Worm (Caenorhabditis elegans): ENCODE data around the gene M02G9.4.
A peak's percentile ranks its signal among the peaks of the same experiment; 100 is the strongest.

M02G9.4 gene

DNA sequence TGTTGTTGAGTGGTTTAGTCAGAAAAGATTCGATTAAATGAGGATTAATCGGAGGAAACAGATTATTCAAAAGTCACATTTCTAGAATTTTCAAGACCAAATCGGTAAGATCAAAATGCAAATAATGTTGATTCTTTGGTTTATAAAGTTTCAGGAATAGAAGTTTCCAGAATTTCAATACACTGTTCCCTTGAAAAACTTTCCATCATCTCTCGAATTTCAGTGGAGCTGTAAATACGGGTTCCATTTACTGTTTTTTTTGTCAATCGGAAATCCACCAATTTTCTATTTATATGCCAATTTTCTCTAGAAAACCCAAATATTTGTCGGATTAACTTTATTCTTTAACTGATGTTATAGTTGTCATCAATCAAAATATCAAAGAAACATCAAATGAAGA lies 34.0 kb upstream of the M02G9.4 start:
- no peak for TF ChIP-seq mec-3 (tag; optimal IDR thresholded peaks at IDR 0.05; ENCODE audit: borderline replicate concordance)
- no peak for TF ChIP-seq Y22D7AL.16 (tag; optimal IDR thresholded peaks at IDR 0.05)
- TF ChIP-seq pros-1 (tag; optimal IDR thresholded peaks at IDR 0.05): no peak
- TF ChIP-seq zip-5 (tag; optimal IDR thresholded peaks at IDR 0.05): no peak
- no peak for TF ChIP-seq dve-1 (tag; optimal IDR thresholded peaks at IDR 0.05)
- TF ChIP-seq gmeb-2 (tag; optimal IDR thresholded peaks at IDR 0.05): no peak
- TF ChIP-seq hlh-8 (tag; optimal IDR thresholded peaks at IDR 0.05): no peak
- TF ChIP-seq ceh-30 (tag; optimal IDR thresholded peaks at IDR 0.05): no peak
- TF ChIP-seq tbx-2 (tag; optimal IDR thresholded peaks at IDR 0.05): no peak
- TF ChIP-seq F13H6.1 (tag; optimal IDR thresholded peaks at IDR 0.05): no peak

DNA sequence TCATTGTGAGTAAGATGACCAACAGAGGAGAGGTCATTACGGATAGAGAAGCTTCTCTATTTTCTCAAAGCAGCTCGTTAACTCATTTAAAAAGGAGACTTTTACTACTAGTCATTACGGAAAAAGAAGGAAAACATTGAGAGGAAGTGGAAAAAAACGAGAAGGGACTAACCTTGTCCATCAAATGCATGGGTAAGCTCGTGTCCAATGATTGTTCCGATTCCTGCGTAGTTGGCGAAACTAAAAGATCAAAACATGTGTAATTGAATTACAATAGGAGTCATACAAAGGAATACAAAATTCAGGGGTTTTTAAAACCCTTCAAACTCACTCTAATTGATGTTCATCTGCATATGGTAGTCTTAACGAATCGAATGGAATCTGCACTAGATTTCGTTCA lies 32.1 kb upstream of the M02G9.4 start:
- TF ChIP-seq ztf-16 (tag; optimal IDR thresholded peaks at IDR 0.05) (no peak), rnt-1 (tag; optimal IDR thresholded peaks at IDR 0.05) (no peak), ahr-1 (tag; optimal IDR thresholded peaks at IDR 0.05) (no peak), sox-2 (GFP tag; IDR thresholded peaks at IDR 0.05) (no peak), ceh-45 (GFP tag; IDR thresholded peaks at IDR 0.05) (no peak), sox-4 (tag; optimal IDR thresholded peaks at IDR 0.05) (no peak)

DNA sequence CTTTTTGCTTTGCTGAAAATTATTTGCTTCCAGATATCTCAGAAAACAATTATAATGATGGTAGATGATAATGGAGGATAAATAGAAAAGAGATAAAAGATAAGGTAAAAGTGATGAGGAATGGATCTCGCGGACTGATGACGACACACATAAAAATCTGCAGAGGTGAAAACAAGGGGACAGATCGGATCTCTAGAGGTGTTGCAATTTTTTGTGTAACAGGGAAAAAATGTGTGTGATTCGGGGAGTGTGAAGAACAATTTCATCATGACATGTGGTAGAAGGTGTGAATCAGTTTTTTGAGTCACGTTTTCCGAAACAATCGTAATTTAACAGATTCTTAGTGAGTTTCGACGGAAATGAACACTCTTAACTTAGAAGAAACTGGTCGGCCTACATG lies 28.2 kb upstream of the M02G9.4 start:
- no peak for TF ChIP-seq ceh-31 (tag; optimal IDR thresholded peaks at IDR 0.05)
- no peak for TF ChIP-seq nfya-1 (tag; optimal IDR thresholded peaks at IDR 0.05)
- TF ChIP-seq unc-3 (GFP tag; conservative IDR thresholded peaks at IDR 0.05): no peak
- no peak for TF ChIP-seq unc-3 (tag; optimal IDR thresholded peaks at IDR 0.05)
- TF ChIP-seq mec-3 (tag; optimal IDR thresholded peaks at IDR 0.05; ENCODE audit: borderline replicate concordance): no peak
- TF ChIP-seq ceh-30 (tag; optimal IDR thresholded peaks at IDR 0.05): no peak

DNA sequence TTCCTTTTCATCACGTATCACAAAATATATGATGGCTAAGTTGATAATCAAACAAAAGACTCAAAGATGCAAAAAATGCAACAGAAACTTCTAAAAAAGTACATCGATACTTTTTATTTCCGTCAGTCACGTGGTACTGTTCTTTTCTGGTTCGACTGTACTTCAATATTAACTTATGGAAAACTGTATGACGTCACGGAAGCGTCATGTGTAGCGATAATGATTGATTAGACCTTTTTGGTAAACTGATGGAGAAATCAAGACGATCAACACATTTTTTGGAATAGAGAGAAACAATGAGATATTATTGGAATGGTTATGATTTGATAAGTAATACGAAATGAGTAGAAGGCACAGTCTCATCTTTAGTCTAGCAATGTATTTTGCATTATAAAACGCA lies 22.8 kb upstream of the M02G9.4 start:
- no peak for TF ChIP-seq ceh-48 (tag; optimal IDR thresholded peaks at IDR 0.05)
- no peak for TF ChIP-seq fax-1 (tag; optimal IDR thresholded peaks at IDR 0.05)
- no peak for TF ChIP-seq T23F11.4 (GFP tag; optimal IDR thresholded peaks at IDR 0.05)
- TF ChIP-seq npax-4 (tag; optimal IDR thresholded peaks at IDR 0.05): no peak
- no peak for TF ChIP-seq K02D7.2 (tag; optimal IDR thresholded peaks at IDR 0.05)

DNA sequence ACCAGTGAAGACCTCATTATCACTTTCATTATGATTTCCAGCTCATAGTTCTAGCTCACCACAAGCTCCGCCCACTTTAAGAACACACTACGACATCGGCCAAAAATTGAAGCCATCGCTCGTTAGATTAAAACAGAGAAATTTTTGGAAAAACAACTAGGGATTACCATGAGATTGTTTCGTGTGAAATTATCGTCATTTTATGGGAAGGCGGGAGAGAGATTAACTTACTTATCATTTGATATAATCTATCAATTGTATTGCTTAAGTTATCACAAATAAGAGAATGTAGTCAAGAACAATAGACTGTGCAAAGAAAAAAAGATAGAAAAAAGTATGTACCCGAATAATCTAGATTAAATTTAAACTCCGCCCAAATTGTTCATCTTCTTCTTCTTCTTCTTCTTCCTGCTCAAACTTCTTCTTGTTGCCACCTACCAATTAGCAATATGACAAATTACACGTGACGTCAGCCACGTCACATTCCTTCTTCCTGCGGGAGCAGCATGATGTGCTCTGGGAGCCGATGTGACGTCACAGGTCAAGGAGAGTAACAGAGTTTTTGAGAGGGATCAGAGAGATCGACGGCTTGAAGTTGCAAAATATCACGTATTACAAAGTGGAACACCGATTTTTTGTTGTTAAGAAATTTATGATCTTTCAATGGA lies 16.9 kb upstream of the M02G9.4 start, which contains the start of gene nep-26:
Gene nep-26 (minus strand): TSS at position 51 of the 668 bp plus-strand sequence.
- TF ChIP-seq unc-55 (GFP tag; optimal IDR thresholded peaks at IDR 0.05) (peak; percentile 33), fkh-6 (tag; optimal IDR thresholded peaks at IDR 0.05) (no peak), ceh-18 (tag; optimal IDR thresholded peaks at IDR 0.05) (no peak)

DNA sequence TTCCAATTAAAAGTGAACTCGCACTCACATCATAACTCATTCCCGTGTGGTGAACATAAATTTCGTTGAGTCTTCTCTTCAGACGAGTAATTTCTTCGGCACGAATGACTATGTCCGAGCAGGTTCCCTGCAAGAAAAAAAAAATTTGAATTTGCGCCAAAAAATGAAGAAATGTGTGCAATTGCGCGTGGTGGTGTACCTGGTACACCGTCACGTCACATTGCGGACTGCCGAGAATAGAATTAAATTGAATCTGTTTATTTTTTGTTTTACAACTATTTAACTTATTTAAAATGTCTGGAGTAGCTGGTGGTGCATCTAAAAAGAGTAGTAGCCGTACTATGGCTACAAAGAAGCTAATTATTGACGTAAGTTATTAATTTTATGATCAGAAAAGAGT lies 16.2 kb upstream of the M02G9.4 start, which contains the start of gene mdt-22:
Gene mdt-22 (plus strand): TSS at position 263 of the 400 bp plus-strand sequence.
- TF ChIP-seq nhr-232 (tag; optimal IDR thresholded peaks at IDR 0.05) (no peak), F13H6.1 (tag; optimal IDR thresholded peaks at IDR 0.05) (no peak), zip-5 (tag; optimal IDR thresholded peaks at IDR 0.05) (no peak), dmd-4 (tag; optimal IDR thresholded peaks at IDR 0.05; ENCODE audit: borderline replicate concordance) (no peak), rnt-1 (tag; optimal IDR thresholded peaks at IDR 0.05) (no peak), ceh-45 (GFP tag; IDR thresholded peaks at IDR 0.05) (no peak), ahr-1 (tag; optimal IDR thresholded peaks at IDR 0.05) (no peak), elt-4 (tag; optimal IDR thresholded peaks at IDR 0.05) (no peak), Y22D7AL.16 (tag; optimal IDR thresholded peaks at IDR 0.05) (no peak), ets-4 (tag; optimal IDR thresholded peaks at IDR 0.05) (peak; percentile 13), pros-1 (tag; optimal IDR thresholded peaks at IDR 0.05) (no peak), unc-55 (GFP tag; optimal IDR thresholded peaks at IDR 0.05) (no peak), ceh-48 (tag; optimal IDR thresholded peaks at IDR 0.05) (peak; percentile 7), ceh-31 (tag; optimal IDR thresholded peaks at IDR 0.05) (peak; percentile 10), ceh-2 (tag; optimal IDR thresholded peaks at IDR 0.05) (peak; percentile 4), ceh-9 (tag; optimal IDR thresholded peaks at IDR 0.05) (no peak), nfya-1 (tag; optimal IDR thresholded peaks at IDR 0.05) (peak; percentile 76), sox-2 (GFP tag; IDR thresholded peaks at IDR 0.05) (no peak), ceh-34 (tag; optimal IDR thresholded peaks at IDR 0.05) (peak; percentile 35), ceh-24 (tag; optimal IDR thresholded peaks at IDR 0.05) (peak; percentile 9), pag-3 (tag; optimal IDR thresholded peaks at IDR 0.05; ENCODE audit: borderline replicate concordance) (no peak), fax-1 (tag; optimal IDR thresholded peaks at IDR 0.05) (no peak), hlh-13 (GFP tag; optimal IDR thresholded peaks at IDR 0.05) (no peak), hlh-15 (tag; optimal IDR thresholded peaks at IDR 0.05) (no peak), lin-11 (tag; optimal IDR thresholded peaks at IDR 0.05) (no peak), lim-6 (tag; optimal IDR thresholded peaks at IDR 0.05) (no peak), unc-86 (tag; optimal IDR thresholded peaks at IDR 0.05) (no peak), npax-4 (tag; optimal IDR thresholded peaks at IDR 0.05) (no peak)

Measured in whole organism, late embryonic.